Fruit fly (Drosophila melanogaster) whole organism, embryonic: Measurements from ENCODE around the gene CG2157.

Experiments used
- BtbVII ChIP-seq: fragments of 200-800 bp; sonication (Bioruptor generic); optimal IDR thresholded peaks from 3 replicates; lab custom pipeline; 2017; ENCODE audit warnings: missing biosample characterization, mild to moderate bottlenecking, missing genetic modification characterization
- CG10366 ChIP-seq: fragments of 200-800 bp; sonication (Bioruptor generic); IDR thresholded peaks from 2 replicates; pipeline ENCODE4 v1.3.6; 2022; ENCODE audit warnings: missing biosample characterization, missing genetic modification characterization
- CG12219 ChIP-seq: fragments of 200-800 bp; sonication (Bioruptor generic); optimal IDR thresholded peaks from 3 replicates; lab custom pipeline; 2018; ENCODE audit warnings: missing biosample characterization, mild to moderate bottlenecking, missing genetic modification characterization
- CG13775 ChIP-seq: fragments of 200-800 bp; sonication (Bioruptor generic); optimal IDR thresholded peaks from 3 replicates; lab custom pipeline; 2017; ENCODE audit warnings: missing biosample characterization, mild to moderate bottlenecking, missing genetic modification characterization
- CG14710 ChIP-seq: fragments of 200-800 bp; sonication (Bioruptor generic); optimal IDR thresholded peaks from 3 replicates; lab custom pipeline; 2019; ENCODE audit warnings: missing biosample characterization, mild to moderate bottlenecking, missing genetic modification characterization, moderate library complexity
- CG17186 ChIP-seq: fragments of 200-800 bp; sonication (Bioruptor generic); optimal IDR thresholded peaks from 3 replicates; lab custom pipeline; 2017; ENCODE audit warnings: missing biosample characterization, missing genetic modification reagents, missing genetic modification characterization
- CG17328 ChIP-seq: fragments of 200-800 bp; sonication (Bioruptor generic); IDR thresholded peaks from 2 replicates; pipeline ENCODE4 v1.3.6; 2022; ENCODE audit warnings: missing biosample characterization, missing genetic modification characterization
- CG17829 ChIP-seq: fragments of 200-800 bp; optimal IDR thresholded peaks from 2 replicates; lab custom pipeline; 2019; ENCODE audit warnings: missing biosample characterization, mild to moderate bottlenecking, missing genetic modification characterization, moderate library complexity
- CG2678 ChIP-seq: fragments of 200-800 bp; sonication (Bioruptor generic); optimal IDR thresholded peaks from 3 replicates; lab custom pipeline; 2019; ENCODE audit warnings: missing biosample characterization, mild to moderate bottlenecking, missing genetic modification characterization, moderate library complexity
- CG30431 ChIP-seq: fragments of 200-800 bp; sonication (Bioruptor generic); optimal IDR thresholded peaks from 2 replicates; lab custom pipeline; 2017; ENCODE audit warnings: missing biosample characterization, missing genetic modification characterization
- CG31365 ChIP-seq: fragments of 200-800 bp; sonication (Bioruptor generic); optimal IDR thresholded peaks from 2 replicates; lab custom pipeline; 2018; ENCODE audit warnings: missing biosample characterization, mild to moderate bottlenecking, missing genetic modification characterization
- CG3281 ChIP-seq: fragments of 200-800 bp; sonication (Bioruptor generic); optimal IDR thresholded peaks from 3 replicates; lab custom pipeline; 2017; ENCODE audit warnings: missing biosample characterization, mild to moderate bottlenecking, missing genetic modification characterization
- CG33213 ChIP-seq: fragments of 200-800 bp; sonication (Bioruptor generic); optimal IDR thresholded peaks from 3 replicates; lab custom pipeline; 2016; ENCODE audit warnings: missing biosample characterization, missing genetic modification characterization
- CG3995 ChIP-seq: fragments of 200-800 bp; sonication (Bioruptor generic); optimal IDR thresholded peaks from 3 replicates; lab custom pipeline; 2016; ENCODE audit warnings: missing biosample characterization, missing genetic modification characterization
- CG4404 ChIP-seq: fragments of 200-800 bp; sonication (Bioruptor generic); IDR thresholded peaks from 2 replicates; pipeline ENCODE4 v1.3.6; 2022; ENCODE audit warnings: missing biosample characterization, missing genetic modification characterization
- CG6765 ChIP-seq: fragments of 200-800 bp; sonication (Bioruptor generic); optimal IDR thresholded peaks from 3 replicates; lab custom pipeline; 2017; ENCODE audit warnings: missing biosample characterization, mild to moderate bottlenecking, missing genetic modification characterization
- CG7839 ChIP-seq: fragments of 200-800 bp; sonication (Bioruptor generic); optimal IDR thresholded peaks from 3 replicates; lab custom pipeline; 2018; ENCODE audit warnings: missing biosample characterization, mild to moderate bottlenecking, missing genetic modification characterization, moderate library complexity
- CG7987 ChIP-seq: fragments of 200-800 bp; sonication (Bioruptor generic); optimal IDR thresholded peaks from 2 replicates; lab custom pipeline; 2018; ENCODE audit warnings: missing biosample characterization, mild to moderate bottlenecking, missing genetic modification characterization, moderate library complexity
- CG8359 ChIP-seq: fragments of 200-800 bp; sonication (Bioruptor generic); optimal IDR thresholded peaks from 2 replicates; lab custom pipeline; 2017; ENCODE audit warnings: missing biosample characterization, mild to moderate bottlenecking, missing genetic modification characterization, borderline replicate concordance
- CG8478 ChIP-seq: fragments of >200 bp; optimal IDR thresholded peaks from 2 replicates; lab custom pipeline; 2018
- Dfd ChIP-seq, 2 experiments: fragments of >200 bp; optimal IDR thresholded peaks; 2 replicates each; lab custom pipeline; 2017; ENCODE audit warnings: missing biosample characterization in 2 of 2, missing genetic modification characterization in 2 of 2
- Dip2 ChIP-seq: fragments of 200-800 bp; sonication (Bioruptor generic); IDR thresholded peaks from 2 replicates; pipeline ENCODE4 v1.3.6; 2022; ENCODE audit warnings: missing biosample characterization, missing genetic modification characterization
- Fer3 ChIP-seq: fragments of 200-800 bp; sonication (Bioruptor generic); optimal IDR thresholded peaks from 2 replicates; lab custom pipeline; 2018; ENCODE audit warnings: missing biosample characterization, mild to moderate bottlenecking, missing genetic modification characterization, moderate library complexity
- H15 ChIP-seq: fragments of 200-800 bp; sonication (Bioruptor generic); IDR thresholded peaks from 3 replicates; pipeline ENCODE4 v1.3.6; 2022; ENCODE audit warnings: missing biosample characterization, missing genetic modification characterization
- HHEX ChIP-seq: fragments of 200-800 bp; sonication (Bioruptor generic); optimal IDR thresholded peaks from 3 replicates; lab custom pipeline; 2017; ENCODE audit warnings: missing biosample characterization, mild to moderate bottlenecking, missing genetic modification characterization, missing genetic modification reagents
- HLH54F ChIP-seq: fragments of 200-800 bp; sonication (Bioruptor generic); optimal IDR thresholded peaks from 3 replicates; lab custom pipeline; 2016; ENCODE audit warnings: missing biosample characterization, missing genetic modification characterization
- Nf-YC ChIP-seq: fragments of 200-800 bp; optimal IDR thresholded peaks from 3 replicates; lab custom pipeline; 2019; ENCODE audit warnings: missing biosample characterization, mild to moderate bottlenecking, missing genetic modification characterization, moderate library complexity
- Oli ChIP-seq: fragments of 200-800 bp; sonication (Bioruptor generic); optimal IDR thresholded peaks from 2 replicates; lab custom pipeline; 2018; ENCODE audit warnings: missing biosample characterization, mild to moderate bottlenecking, missing genetic modification characterization, moderate library complexity
- PHDP ChIP-seq: fragments of 200-800 bp; sonication (Bioruptor generic); optimal IDR thresholded peaks from 3 replicates; lab custom pipeline; 2018; ENCODE audit warnings: missing biosample characterization, mild to moderate bottlenecking, missing genetic modification characterization, moderate library complexity
- Pdp1 ChIP-seq, 2 experiments: fragments of 200-800 bp; sonication (Bioruptor generic); optimal IDR thresholded peaks; 3 replicates each; lab custom pipeline; 2016; ENCODE audit warnings: missing biosample characterization in 2 of 2, missing genetic modification characterization in 2 of 2, mild to moderate bottlenecking in 1 of 2, moderate library complexity in 1 of 2
- Sox100B ChIP-seq: fragments of 200-800 bp; sonication (Bioruptor generic); optimal IDR thresholded peaks from 3 replicates; lab custom pipeline; 2018; ENCODE audit warnings: missing biosample characterization, mild to moderate bottlenecking, missing genetic modification characterization
- TFAM ChIP-seq: fragments of 200-800 bp; sonication (Bioruptor generic); optimal IDR thresholded peaks from 2 replicates; lab custom pipeline; 2017; ENCODE audit warnings: missing biosample characterization, missing genetic modification characterization, inconsistent platforms
- aop ChIP-seq: fragments of 200-800 bp; sonication (Bioruptor generic); IDR thresholded peaks from 2 replicates; pipeline ENCODE4 v1.3.6; 2022; ENCODE audit warnings: missing biosample characterization, missing genetic modification characterization
- bigmax ChIP-seq: fragments of 200-800 bp; sonication (Bioruptor generic); optimal IDR thresholded peaks from 2 replicates; lab custom pipeline; 2018; ENCODE audit warnings: missing biosample characterization, mild to moderate bottlenecking, missing genetic modification characterization
- dan ChIP-seq: fragments of 200-800 bp; sonication (Bioruptor generic); IDR thresholded peaks from 2 replicates; pipeline ENCODE4 v1.3.6; 2022; ENCODE audit warnings: missing biosample characterization, missing genetic modification characterization
- dm ChIP-seq: fragments of 200-800 bp; sonication (Bioruptor generic); optimal IDR thresholded peaks from 3 replicates; lab custom pipeline; 2016; ENCODE audit warnings: missing biosample characterization, missing genetic modification characterization
- eve ChIP-seq, 2 experiments: fragments of >200 bp; optimal IDR thresholded peaks; 2 replicates each; lab custom pipeline; 2017; ENCODE audit warnings: missing biosample characterization in 2 of 2, missing genetic modification characterization in 2 of 2
- fru ChIP-seq: fragments of >200 bp; optimal IDR thresholded peaks from 2 replicates; lab custom pipeline; 2017
- hkb ChIP-seq, 2 experiments: fragments of 200-800 bp in 1 of 2; fragments of >200 bp in 1 of 2; sonication (Bioruptor generic) in 1 of 2; IDR thresholded peaks in 1 of 2; optimal IDR thresholded peaks in 1 of 2; 2 replicates each; pipeline versions ENCODE4 v1.3.6 to Lab custom; 2017 to 2022; ENCODE audit warnings: missing biosample characterization in 1 of 2, missing genetic modification characterization in 1 of 2
- hth ChIP-seq: fragments of >200 bp; optimal IDR thresholded peaks from 2 replicates; lab custom pipeline; 2017; ENCODE audit warnings: inconsistent platforms
- insv ChIP-seq, 2 experiments: fragments of 200-800 bp; sonication (Bioruptor generic); optimal IDR thresholded peaks; 3 replicates each; lab custom pipeline; 2016 to 2018; ENCODE audit warnings: missing biosample characterization in 2 of 2, missing genetic modification characterization in 2 of 2
- lola ChIP-seq, 3 experiments: fragments of >200 bp in 2 of 3; fragments of 200-800 bp in 1 of 3; sonication (Bioruptor generic) in 1 of 3; optimal IDR thresholded peaks; 2 replicates each; lab custom pipeline; 2017 to 2019; ENCODE audit warnings: missing biosample characterization in 3 of 3, missing genetic modification characterization in 3 of 3, mild to moderate bottlenecking in 1 of 3, moderate library complexity in 1 of 3
- sd ChIP-seq: fragments of 200-800 bp; sonication (Bioruptor generic); optimal IDR thresholded peaks from 3 replicates; lab custom pipeline; 2018; ENCODE audit warnings: missing biosample characterization, mild to moderate bottlenecking, missing genetic modification characterization, moderate library complexity
- sisA ChIP-seq: fragments of 200-800 bp; sonication (Bioruptor generic); IDR thresholded peaks from 2 replicates; pipeline ENCODE4 v1.3.6; 2022; ENCODE audit warnings: missing biosample characterization, missing genetic modification characterization
- sob ChIP-seq: fragments of 200-800 bp; sonication (Bioruptor generic); IDR thresholded peaks from 2 replicates; pipeline ENCODE4 v1.3.6; 2022; ENCODE audit warnings: missing biosample characterization, missing genetic modification characterization
- sr ChIP-seq: fragments of 200-800 bp; sonication (Bioruptor generic); IDR thresholded peaks from 3 replicates; pipeline ENCODE4 v1.3.6; 2022; ENCODE audit warnings: missing biosample characterization, missing genetic modification characterization
- tin ChIP-seq: fragments of 200-800 bp; sonication (Bioruptor generic); optimal IDR thresholded peaks from 3 replicates; lab custom pipeline; 2016; ENCODE audit warnings: missing biosample characterization, missing genetic modification characterization
- tll ChIP-seq, 2 experiments: fragments of 200-800 bp in 1 of 2; fragments of >200 bp in 1 of 2; sonication (Bioruptor generic) in 1 of 2; optimal IDR thresholded peaks; 2 replicates each; lab custom pipeline; 2017 to 2019; ENCODE audit warnings: missing biosample characterization in 2 of 2, missing genetic modification characterization in 2 of 2, mild to moderate bottlenecking in 1 of 2, moderate library complexity in 1 of 2
- zf30C ChIP-seq: fragments of 200-800 bp; sonication (Bioruptor generic); optimal IDR thresholded peaks from 3 replicates; lab custom pipeline; 2018; ENCODE audit warnings: missing biosample characterization, mild to moderate bottlenecking, missing genetic modification characterization

The CG2157 gene

DNA sequence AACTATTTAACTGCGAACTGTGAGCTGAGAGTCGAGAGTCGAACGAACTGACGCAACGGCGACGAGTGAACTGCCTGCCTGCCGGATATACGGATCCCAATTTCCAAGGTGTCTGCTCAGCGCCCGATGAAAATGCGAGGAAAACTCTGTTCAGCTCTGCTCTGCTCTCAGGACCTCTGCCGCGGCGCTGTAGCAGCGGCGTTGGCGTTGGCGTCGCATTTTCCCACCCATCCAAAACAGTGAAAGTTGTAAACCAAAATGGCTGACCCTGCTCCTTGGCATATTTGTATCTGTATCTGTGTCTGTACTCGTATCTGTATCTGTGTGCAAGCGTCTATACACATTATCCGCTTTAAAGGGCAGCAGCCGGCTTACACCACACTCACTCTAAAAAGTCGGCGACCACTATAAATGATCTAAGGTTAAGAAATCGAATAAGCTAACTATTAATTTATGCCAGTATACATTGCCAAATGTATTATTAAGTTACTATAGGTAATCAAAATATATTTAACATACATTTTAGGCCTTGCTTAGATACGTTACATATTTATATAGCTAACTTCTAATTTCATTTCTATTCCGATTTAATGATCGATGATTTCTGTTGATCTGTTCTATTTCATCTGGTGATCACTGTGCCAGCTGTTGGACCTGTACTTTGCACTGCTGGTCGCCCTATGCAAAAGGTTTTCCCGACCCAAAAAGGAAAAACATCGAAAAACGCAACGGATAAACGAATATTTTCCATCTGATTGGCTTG, 46.2 kb upstream of the CG2157 start (continued):
- TF ChIP-seq hkb (optimal IDR thresholded peaks at IDR 0.05; lab: Kevin White, UChicago) (no peak), hkb (GFP tag; IDR thresholded peaks at IDR 0.05; lab: Robert Waterston, UW) (peak; percentile 62), CG17829 (tag; lab: Kevin White, UChicago) (peak; percentile 81), H15 (GFP tag; lab: Robert Waterston, UW) (peak; percentile 33; the same call in 1 of the 3 replicates), CG4404 (GFP tag; lab: Robert Waterston, UW) (peak; percentile 88), CG33213 (no peak), Oli (tag; lab: Kevin White, UChicago) (peak; percentile 81), Pdp1 (GFP tag; optimal IDR thresholded peaks at IDR 0.05; lab: Kevin White, UChicago) (peak; percentile 15 to 41), Sox100B (GFP tag; lab: Kevin White, UChicago) (peak; percentile 82), dan (GFP tag; lab: Robert Waterston, UW) (no peak; the same call in 1 of the 2 replicates), CG14710 (tag; lab: Kevin White, UChicago) (peak; percentile 90), sob (GFP tag; lab: Robert Waterston, UW) (no peak), HHEX (GFP tag; lab: Kevin White, UChicago) (peak; percentile 47), CG7839 (tag; lab: Kevin White, UChicago) (peak; percentile 76), HLH54F (GFP tag; lab: Kevin White, UChicago) (peak; percentile 26), sisA (GFP tag; lab: Robert Waterston, UW) (peak; percentile 56), CG8478 (lab: Kevin White, UChicago) (no peak), aop (GFP tag; lab: Robert Waterston, UW) (no peak), PHDP (peak; percentile 60), CG17328 (GFP tag; lab: Robert Waterston, UW) (peak; percentile 72), TFAM (no peak), CG8359 (peak; percentile 16), CG3281 (GFP tag; lab: Kevin White, UChicago) (peak; percentile 63), CG3995 (no peak), CG6765 (GFP tag; lab: Kevin White, UChicago) (peak; percentile 27), Dfd (GFP tag; optimal IDR thresholded peaks at IDR 0.05; lab: Kevin White, UChicago) (no peak), sr (GFP tag; lab: Robert Waterston, UW) (no peak), fru (lab: Kevin White, UChicago) (no peak), Dip2 (GFP tag; lab: Robert Waterston, UW) (no peak), hth (no peak), insv (GFP tag; optimal IDR thresholded peaks at IDR 0.05; lab: Kevin White, UChicago) (peak in 1 of 2 experiments; percentile 75), BtbVII (GFP tag; lab: Kevin White, UChicago) (peak; percentile 53), CG7987 (GFP tag; lab: Kevin White, UChicago) (no peak), eve (GFP tag; optimal IDR thresholded peaks at IDR 0.05; lab: Kevin White, UChicago) (peak; percentile 39 to 59), CG30431 (GFP tag; lab: Kevin White, UChicago) (peak; percentile 57), sd (tag; lab: Kevin White, UChicago) (peak; percentile 18), bigmax (GFP tag; lab: Kevin White, UChicago) (no peak), CG17186 (peak; percentile 11), Nf-YC (tag; lab: Kevin White, UChicago) (peak; percentile 40), tll (GFP tag; optimal IDR thresholded peaks at IDR 0.05; lab: Kevin White, UChicago) (no peak), CG10366 (GFP tag; lab: Robert Waterston, UW) (peak; percentile 29; the same call in 1 of the 2 replicates), lola (GFP tag; optimal IDR thresholded peaks at IDR 0.05; lab: Kevin White, UChicago) (peak in 1 of 3 experiments; percentile 93), CG13775 (GFP tag; lab: Kevin White, UChicago) (peak; percentile 78), Fer3 (tag; lab: Kevin White, UChicago) (peak; percentile 48), CG12219 (peak; percentile 66), dm (GFP tag; lab: Kevin White, UChicago) (no peak), CG31365 (tag; lab: Kevin White, UChicago) (peak; percentile 14), tin (GFP tag; lab: Kevin White, UChicago) (peak; percentile 59), zf30C (no peak), CG2678 (tag; lab: Kevin White, UChicago) (peak; percentile 88)
